Fruit fly (Drosophila melanogaster) Kc167 (cell line): ENCODE data around the gene CG11964.

Source experiments
- Myc ChIP-seq: fragments of >200 bp; optimal IDR thresholded peaks from 2 replicates; lab custom pipeline; 2017; ENCODE audit warnings: missing external identifiers
- h ChIP-seq: fragments of >200 bp; optimal IDR thresholded peaks from 3 replicates; lab custom pipeline; 2018; ENCODE audit warnings: missing external identifiers
- insv ChIP-seq: fragments of >200 bp; optimal IDR thresholded peaks from 3 replicates; lab custom pipeline; 2018; ENCODE audit warnings: missing external identifiers
- psq ChIP-seq: fragments of >200 bp; optimal IDR thresholded peaks from 2 replicates; lab custom pipeline; 2017; ENCODE audit warnings: missing external identifiers

- TF ChIP-seq h (lab: Kevin White, UChicago): no peak
- TF ChIP-seq psq (lab: Kevin White, UChicago): no peak
- TF ChIP-seq insv (lab: Kevin White, UChicago): no peak
- no peak for TF ChIP-seq Myc (lab: Kevin White, UChicago)
Observed at dm6 chr3R:8922617-8923242, 22.1 kb downstream of the CG11964 start.
